Fruit fly (Drosophila melanogaster) whole organism, wandering third instar larva: ENCODE data around the gene Drp1.

ENCODE experiments used
- Abd-B ChIP-seq: fragments of >200 bp; optimal IDR thresholded peaks from 2 replicates; lab custom pipeline; 2017; ENCODE audit warnings: missing biosample characterization, missing genetic modification characterization
- CG32264 ChIP-seq: fragments of 200-800 bp; sonication (Bioruptor generic); optimal IDR thresholded peaks from 2 replicates; lab custom pipeline; 2016; ENCODE audit warnings: missing biosample characterization, missing genetic modification characterization
- CG9705 ChIP-seq: fragments of 200-800 bp; sonication (Bioruptor generic); optimal IDR thresholded peaks from 2 replicates; lab custom pipeline; 2018; ENCODE audit warnings: missing biosample characterization, mild to moderate bottlenecking, missing genetic modification characterization
- CrebA ChIP-seq: fragments of 200-800 bp; sonication (Bioruptor generic); optimal IDR thresholded peaks from 2 replicates; lab custom pipeline; 2016; ENCODE audit warnings: missing biosample characterization, mild to moderate bottlenecking, missing genetic modification characterization, borderline replicate concordance
- Dfd ChIP-seq: fragments of >200 bp; optimal IDR thresholded peaks from 2 replicates; lab custom pipeline; 2017; ENCODE audit warnings: missing biosample characterization, missing genetic modification characterization
- Dif ChIP-seq: fragments of 200-275, 200-300 bp; sonication (Bioruptor generic); optimal IDR thresholded peaks from 2 replicates; lab custom pipeline; 2018; ENCODE audit warnings: missing biosample characterization, missing genetic modification characterization; ENCODE audit not compliant: partially characterized antibody
- GATAd ChIP-seq: sonication (Bioruptor generic); optimal IDR thresholded peaks from 2 replicates; lab custom pipeline; 2016; ENCODE audit warnings: missing biosample characterization, missing genetic modification characterization
- HLH106 ChIP-seq: fragments of 200-800 bp; optimal IDR thresholded peaks from 3 replicates; lab custom pipeline; 2019; ENCODE audit warnings: missing biosample characterization, mild to moderate bottlenecking, missing genetic modification characterization, moderate library complexity
- Hnf4 ChIP-seq: fragments of 200-800 bp; sonication (Bioruptor generic); optimal IDR thresholded peaks from 2 replicates; lab custom pipeline; 2016; ENCODE audit warnings: missing biosample characterization, mild to moderate bottlenecking, missing genetic modification characterization
- Hr78 ChIP-seq: fragments of >200 bp; optimal IDR thresholded peaks from 2 replicates; lab custom pipeline; 2017; ENCODE audit warnings: missing biosample characterization, missing genetic modification characterization
- Hr83 ChIP-seq: fragments of 200-300 bp; sonication (Bioruptor generic); optimal IDR thresholded peaks from 2 replicates; lab custom pipeline; 2016; ENCODE audit warnings: missing biosample characterization, mild to moderate bottlenecking, missing genetic modification characterization, moderate library complexity; ENCODE audit not compliant: poor library complexity, severe bottlenecking
- Jra ChIP-seq: sonication (Bioruptor generic); optimal IDR thresholded peaks from 2 replicates; lab custom pipeline; 2016; ENCODE audit warnings: missing biosample characterization, missing genetic modification characterization
- Mio ChIP-seq: sonication (Bioruptor generic); optimal IDR thresholded peaks from 2 replicates; lab custom pipeline; 2016; ENCODE audit warnings: missing biosample characterization, missing genetic modification characterization
- Myc ChIP-seq: fragments of >200 bp; optimal IDR thresholded peaks from 2 replicates; lab custom pipeline; 2017
- N ChIP-seq: fragments of >200 bp; optimal IDR thresholded peaks from 2 replicates; lab custom pipeline; 2018; ENCODE audit warnings: missing biosample characterization, missing external identifiers, missing genetic modification characterization
- OdsH ChIP-seq: fragments of 200-800 bp; sonication (Bioruptor generic); optimal IDR thresholded peaks from 2 replicates; lab custom pipeline; 2016; ENCODE audit warnings: missing biosample characterization, mild to moderate bottlenecking, missing genetic modification characterization
- Rel ChIP-seq, 2 experiments: fragments of 200-800 bp; sonication (Bioruptor generic) in 1 of 2; optimal IDR thresholded peaks; 2 replicates in 1 of 2; 3 replicates in 1 of 2; lab custom pipeline; 2016 to 2019; ENCODE audit warnings: mild to moderate bottlenecking in 2 of 2, missing biosample characterization in 2 of 2, missing genetic modification characterization in 2 of 2, moderate library complexity in 1 of 2
- Sp1 ChIP-seq: fragments of 200-800 bp; sonication (Bioruptor generic); optimal IDR thresholded peaks from 3 replicates; lab custom pipeline; 2019; ENCODE audit warnings: missing biosample characterization, mild to moderate bottlenecking, missing genetic modification characterization, moderate library complexity
- Vsx2 ChIP-seq: fragments of 200-300, 225-300 bp; sonication (Bioruptor generic); optimal IDR thresholded peaks from 2 replicates; lab custom pipeline; 2018; ENCODE audit warnings: missing biosample characterization, missing genetic modification characterization; ENCODE audit not compliant: partially characterized antibody
- br ChIP-seq: fragments of 200-800 bp; sonication (Bioruptor generic); optimal IDR thresholded peaks from 2 replicates; lab custom pipeline; 2016; ENCODE audit warnings: missing biosample characterization, missing genetic modification characterization
- brk ChIP-seq: fragments of 200-800 bp; sonication (Bioruptor generic); optimal IDR thresholded peaks from 2 replicates; lab custom pipeline; 2016; ENCODE audit warnings: missing biosample characterization, mild to moderate bottlenecking, missing genetic modification characterization
- dl ChIP-seq, 2 experiments: fragments of 175-275, 200-275 bp in 1 of 2; fragments of 200-275 bp in 1 of 2; sonication (Bioruptor generic); optimal IDR thresholded peaks; lab custom pipeline; 2018; ENCODE audit warnings: mild to moderate bottlenecking in 2 of 2, missing biosample characterization in 2 of 2, missing genetic modification characterization in 2 of 2, moderate library complexity in 2 of 2; ENCODE audit not compliant: partially characterized antibody in 2 of 2, insufficient read depth in 1 of 2
- dmrt93B ChIP-seq: fragments of 200-800 bp; sonication (Bioruptor generic); optimal IDR thresholded peaks from 2 replicates; lab custom pipeline; 2018; ENCODE audit warnings: missing biosample characterization, mild to moderate bottlenecking, missing genetic modification characterization
- dsf ChIP-seq: sonication (Bioruptor generic); optimal IDR thresholded peaks from 2 replicates; lab custom pipeline; 2016; ENCODE audit warnings: missing biosample characterization, missing genetic modification characterization, borderline replicate concordance
- ey ChIP-seq: fragments of 200-800 bp; sonication (Bioruptor generic); optimal IDR thresholded peaks from 2 replicates; lab custom pipeline; 2016; ENCODE audit warnings: missing biosample characterization, missing genetic modification characterization
- foxo ChIP-seq, 2 experiments: fragments of 200-800 bp; sonication (Bioruptor generic); optimal IDR thresholded peaks; 2 replicates in 1 of 2; 3 replicates in 1 of 2; lab custom pipeline; 2016 to 2017; ENCODE audit warnings: missing biosample characterization in 2 of 2, missing genetic modification characterization in 2 of 2
- fru ChIP-seq: fragments of 200-800 bp; sonication (Bioruptor generic); optimal IDR thresholded peaks from 3 replicates; lab custom pipeline; 2016; ENCODE audit warnings: missing biosample characterization, mild to moderate bottlenecking, missing genetic modification characterization
- h ChIP-seq: fragments of 200-800 bp; sonication (Bioruptor generic); optimal IDR thresholded peaks from 3 replicates; lab custom pipeline; 2016; ENCODE audit warnings: missing biosample characterization, mild to moderate bottlenecking, missing genetic modification characterization
- jim ChIP-seq: fragments of 175-275, 200-325 bp; sonication (Bioruptor generic); optimal IDR thresholded peaks from 2 replicates; lab custom pipeline; 2016; ENCODE audit warnings: missing biosample characterization, mild to moderate bottlenecking, missing genetic modification characterization
- lola ChIP-seq: fragments of >200 bp; optimal IDR thresholded peaks from 2 replicates; lab custom pipeline; 2017; ENCODE audit warnings: missing biosample characterization, missing genetic modification characterization
- pan ChIP-seq: fragments of >200 bp; optimal IDR thresholded peaks from 2 replicates; lab custom pipeline; 2017
- psq ChIP-seq: fragments of 200-800 bp; sonication (Bioruptor generic); optimal IDR thresholded peaks from 3 replicates; lab custom pipeline; 2017; ENCODE audit warnings: missing biosample characterization, mild to moderate bottlenecking, missing genetic modification characterization, moderate library complexity
- rgr ChIP-seq: fragments of 200-800 bp; sonication (Bioruptor generic); optimal IDR thresholded peaks from 3 replicates; lab custom pipeline; 2016; ENCODE audit warnings: missing biosample characterization, mild to moderate bottlenecking, missing genetic modification characterization
- sage ChIP-seq: fragments of 200-800 bp; sonication (Bioruptor generic); optimal IDR thresholded peaks from 2 replicates; lab custom pipeline; 2016; ENCODE audit warnings: missing biosample characterization, mild to moderate bottlenecking, missing genetic modification characterization
- sv ChIP-seq: fragments of 200-800 bp; sonication (Bioruptor generic); optimal IDR thresholded peaks from 3 replicates; lab custom pipeline; 2016; ENCODE audit warnings: missing biosample characterization, missing genetic modification characterization
- tai ChIP-seq: sonication (Bioruptor generic); optimal IDR thresholded peaks from 2 replicates; lab custom pipeline; 2016; ENCODE audit warnings: missing biosample characterization, missing genetic modification characterization
- usp ChIP-seq: fragments of >200 bp; optimal IDR thresholded peaks from 2 replicates; lab custom pipeline; 2017; ENCODE audit warnings: missing biosample characterization, missing genetic modification characterization
- woc ChIP-seq: sonication (Bioruptor generic); optimal IDR thresholded peaks from 2 replicates; lab custom pipeline; 2016; ENCODE audit warnings: missing biosample characterization, mild to moderate bottlenecking, missing genetic modification characterization

Gene Drp1

dm6 chr2L:2585285-2585684, at the start of gene Drp1:
Drp1 (minus strand) TSS chr2L:2585430.
- TF ChIP-seq Rel (GFP tag; optimal IDR thresholded peaks at IDR 0.05; lab: Kevin White, UChicago) (no peak), Rel (tag; optimal IDR thresholded peaks at IDR 0.05; lab: Kevin White, UChicago) (peak; percentile 51), CG32264 (no peak), brk (GFP tag; lab: Kevin White, UChicago) (no peak), dl (GFP tag; optimal IDR thresholded peaks at IDR 0.05; lab: Kevin White, UChicago; ENCODE audit: insufficient read depth in 1 of 2, partially characterized antibody in 2 of 2) (no peak), Abd-B (GFP tag; lab: Kevin White, UChicago) (no peak), Hnf4 (GFP tag; lab: Kevin White, UChicago) (no peak), Mio (GFP tag; lab: Kevin White, UChicago) (no peak), Myc (lab: Kevin White, UChicago) (no peak), Dif (GFP tag; lab: Kevin White, UChicago) (no peak), Hr83 (GFP tag; lab: Kevin White, UChicago) (peak; percentile 86), HLH106 (tag; lab: Kevin White, UChicago) (peak; percentile 37), foxo (GFP tag; optimal IDR thresholded peaks at IDR 0.05; lab: Kevin White, UChicago) (peak in 1 of 2 experiments; percentile 64), sv (GFP tag; lab: Kevin White, UChicago) (peak; percentile 12), rgr (peak; percentile 60), usp (GFP tag; lab: Kevin White, UChicago) (no peak), CG9705 (no peak), dsf (GFP tag; lab: Kevin White, UChicago) (no peak), woc (no peak), fru (GFP tag; lab: Kevin White, UChicago) (peak; percentile 38), br (GFP tag; lab: Kevin White, UChicago) (peak; percentile 34), h (GFP tag; lab: Kevin White, UChicago) (peak; percentile 38), tai (GFP tag; lab: Kevin White, UChicago) (no peak), jim (GFP tag; lab: Kevin White, UChicago) (peak; percentile 39), Vsx2 (GFP tag; lab: Kevin White, UChicago) (no peak), ey (GFP tag; lab: Kevin White, UChicago) (peak; percentile 18), Dfd (GFP tag; lab: Kevin White, UChicago) (no peak), CrebA (GFP tag; lab: Kevin White, UChicago) (no peak), Sp1 (GFP tag; lab: Kevin White, UChicago) (no peak), Hr78 (GFP tag; lab: Kevin White, UChicago) (no peak), dmrt93B (GFP tag; lab: Kevin White, UChicago) (no peak), pan (lab: Kevin White, UChicago) (no peak), OdsH (GFP tag; lab: Kevin White, UChicago) (no peak), Jra (peak; percentile 50), psq (GFP tag; lab: Kevin White, UChicago) (no peak), GATAd (GFP tag; lab: Kevin White, UChicago) (no peak), N (GFP tag; lab: Kevin White, UChicago) (no peak), lola (GFP tag; lab: Kevin White, UChicago) (no peak), sage (no peak)

dm6 chr2L:2628760-2629159, 43.5 kb upstream of the Drp1 start:
- TF ChIP-seq Myc (lab: Kevin White, UChicago) (no peak), dl (GFP tag; optimal IDR thresholded peaks at IDR 0.05; lab: Kevin White, UChicago; ENCODE audit: insufficient read depth in 1 of 2, partially characterized antibody in 2 of 2) (no peak), CrebA (GFP tag; lab: Kevin White, UChicago) (no peak), N (GFP tag; lab: Kevin White, UChicago) (no peak), rgr (no peak), HLH106 (tag; lab: Kevin White, UChicago) (no peak), pan (lab: Kevin White, UChicago) (no peak), dmrt93B (GFP tag; lab: Kevin White, UChicago) (no peak), Hr78 (GFP tag; lab: Kevin White, UChicago) (no peak)
